Fruit fly (Drosophila melanogaster) whole organism, embryonic: ENCODE results near the gene janA.

Source experiments
- Atf3 ChIP-seq: fragments of 200-800 bp; sonication (Bioruptor generic); optimal IDR thresholded peaks from 3 replicates; lab custom pipeline; 2016; ENCODE audit warnings: missing biosample characterization, missing genetic modification characterization
- Atf6 ChIP-seq: fragments of 200-800 bp; sonication (Bioruptor generic); IDR thresholded peaks from 2 replicates; pipeline ENCODE4 v1.3.6; 2022; ENCODE audit warnings: missing biosample characterization, missing genetic modification characterization
- Bgb ChIP-seq: fragments of 200-800 bp; sonication (Bioruptor generic); IDR thresholded peaks from 2 replicates; pipeline ENCODE4 v1.3.6; 2022; ENCODE audit warnings: missing biosample characterization, missing genetic modification characterization; ENCODE audit not compliant: partially characterized antibody
- CG12299 ChIP-seq: fragments of 200-800 bp; sonication (Bioruptor generic); optimal IDR thresholded peaks from 2 replicates; lab custom pipeline; 2018; ENCODE audit warnings: missing biosample characterization, mild to moderate bottlenecking, missing genetic modification characterization
- CG13123 ChIP-seq: fragments of 200-800 bp; sonication (Bioruptor generic); optimal IDR thresholded peaks from 2 replicates; lab custom pipeline; 2016; ENCODE audit warnings: missing biosample characterization, missing genetic modification characterization
- CG13894 ChIP-seq: fragments of 200-800 bp; sonication (Bioruptor generic); optimal IDR thresholded peaks from 3 replicates; lab custom pipeline; 2018; ENCODE audit warnings: missing biosample characterization, mild to moderate bottlenecking, missing genetic modification characterization, moderate library complexity
- CG14965 ChIP-seq: fragments of 200-800 bp; sonication (Bioruptor generic); optimal IDR thresholded peaks from 2 replicates; lab custom pipeline; 2016; ENCODE audit warnings: missing biosample characterization, missing genetic modification characterization, borderline replicate concordance
- CG15011 ChIP-seq: fragments of 200-800 bp; sonication (Bioruptor generic); optimal IDR thresholded peaks from 3 replicates; lab custom pipeline; 2018; ENCODE audit warnings: missing biosample characterization, mild to moderate bottlenecking, missing genetic modification characterization
- CG1529 ChIP-seq: fragments of 200-800 bp; sonication (Bioruptor generic); optimal IDR thresholded peaks from 3 replicates; lab custom pipeline; 2018; ENCODE audit warnings: missing biosample characterization, missing genetic modification characterization
- CG16779 ChIP-seq: fragments of 200-800 bp; sonication (Bioruptor generic); IDR thresholded peaks from 2 replicates; pipeline ENCODE4 v1.3.6; 2022; ENCODE audit warnings: missing biosample characterization, missing genetic modification characterization
- CG16863 ChIP-seq: fragments of 200-800 bp; sonication (Bioruptor generic); optimal IDR thresholded peaks from 3 replicates; lab custom pipeline; 2016; ENCODE audit warnings: missing biosample characterization, missing genetic modification characterization
- CG17359 ChIP-seq: fragments of 200-800 bp; sonication (Bioruptor generic); optimal IDR thresholded peaks from 3 replicates; lab custom pipeline; 2018; ENCODE audit warnings: missing biosample characterization, mild to moderate bottlenecking, missing genetic modification characterization, moderate library complexity
- CG17612 ChIP-seq: fragments of 200-800 bp; sonication (Bioruptor generic); IDR thresholded peaks from 2 replicates; pipeline ENCODE4 v1.3.6; 2022; ENCODE audit warnings: missing biosample characterization, missing genetic modification characterization
- CG1832 ChIP-seq: fragments of 200-800 bp; sonication (Bioruptor generic); optimal IDR thresholded peaks from 2 replicates; lab custom pipeline; 2017; ENCODE audit warnings: missing biosample characterization, mild to moderate bottlenecking, missing genetic modification characterization, inconsistent platforms
- CG2712 ChIP-seq: fragments of 200-800 bp; optimal IDR thresholded peaks from 3 replicates; lab custom pipeline; 2019; ENCODE audit warnings: missing biosample characterization, mild to moderate bottlenecking, missing genetic modification characterization, moderate library complexity
- CG32772 ChIP-seq: fragments of 200-800 bp; sonication (Bioruptor generic); IDR thresholded peaks from 2 replicates; pipeline ENCODE4 v1.3.6; 2022; ENCODE audit warnings: missing biosample characterization, missing genetic modification characterization
- CG3281 ChIP-seq: fragments of 200-800 bp; sonication (Bioruptor generic); optimal IDR thresholded peaks from 3 replicates; lab custom pipeline; 2017; ENCODE audit warnings: missing biosample characterization, mild to moderate bottlenecking, missing genetic modification characterization
- CG3995 ChIP-seq: fragments of 200-800 bp; sonication (Bioruptor generic); optimal IDR thresholded peaks from 3 replicates; lab custom pipeline; 2016; ENCODE audit warnings: missing biosample characterization, missing genetic modification characterization
- CG4328 ChIP-seq: fragments of 200-800 bp; sonication (Bioruptor generic); optimal IDR thresholded peaks from 3 replicates; lab custom pipeline; 2017; ENCODE audit warnings: missing biosample characterization, missing genetic modification reagents, missing genetic modification characterization
- CG5245 ChIP-seq: fragments of 200-800 bp; sonication (Bioruptor generic); optimal IDR thresholded peaks from 3 replicates; lab custom pipeline; 2016; ENCODE audit warnings: missing biosample characterization, missing genetic modification characterization
- CTCF ChIP-seq: fragments of 200-800 bp; sonication (Bioruptor generic); optimal IDR thresholded peaks from 2 replicates; lab custom pipeline; 2017; ENCODE audit warnings: missing biosample characterization, mild to moderate bottlenecking, missing genetic modification characterization, moderate library complexity
- D19B ChIP-seq: fragments of 200-800 bp; sonication (Bioruptor generic); optimal IDR thresholded peaks from 2 replicates; lab custom pipeline; 2017; ENCODE audit warnings: missing biosample characterization, mild to moderate bottlenecking, missing genetic modification characterization
- Dad ChIP-seq: fragments of 200-800 bp; sonication (Bioruptor generic); optimal IDR thresholded peaks from 3 replicates; lab custom pipeline; 2016; ENCODE audit warnings: missing biosample characterization, missing genetic modification characterization
- Dip3 ChIP-seq: fragments of 200-800 bp; sonication (Bioruptor generic); optimal IDR thresholded peaks from 3 replicates; lab custom pipeline; 2016; ENCODE audit warnings: missing biosample characterization, missing genetic modification characterization
- Dll ChIP-seq: fragments of 200-800 bp; sonication (Bioruptor generic); IDR thresholded peaks from 4 replicates; pipeline ENCODE4 v1.3.6; 2022; ENCODE audit warnings: missing biosample characterization, missing genetic modification characterization; ENCODE audit not compliant: partially characterized antibody
- Doc3 ChIP-seq: fragments of 200-800 bp; sonication (Bioruptor generic); IDR thresholded peaks from 3 replicates; pipeline ENCODE4 v1.3.6; 2022; ENCODE audit warnings: missing biosample characterization, missing genetic modification characterization; ENCODE audit not compliant: partially characterized antibody
- Hsf ChIP-seq: fragments of 200-800 bp; sonication (Bioruptor generic); optimal IDR thresholded peaks from 3 replicates; lab custom pipeline; 2016; ENCODE audit warnings: missing biosample characterization, missing genetic modification characterization
- Mad ChIP-seq: fragments of 200-800 bp; sonication (Bioruptor generic); optimal IDR thresholded peaks from 2 replicates; lab custom pipeline; 2016; ENCODE audit warnings: missing biosample characterization, missing genetic modification characterization
- Nf-YB ChIP-seq: fragments of 200-800 bp; sonication (Bioruptor generic); optimal IDR thresholded peaks from 3 replicates; lab custom pipeline; 2019; ENCODE audit warnings: missing biosample characterization, mild to moderate bottlenecking, missing genetic modification characterization, moderate library complexity
- Stat92E ChIP-seq, 3 experiments: fragments of >200 bp in 2 of 3; fragments of 200-800 bp in 1 of 3; sonication (Bioruptor generic) in 1 of 3; optimal IDR thresholded peaks; 2 replicates each; lab custom pipeline; 2017 to 2019; ENCODE audit warnings: missing biosample characterization in 3 of 3, missing genetic modification characterization in 3 of 3, mild to moderate bottlenecking in 1 of 3, moderate library complexity in 1 of 3
- Taf1 ChIP-seq: fragments of 200-800 bp; sonication (Bioruptor generic); IDR thresholded peaks from 2 replicates; pipeline ENCODE4 v1.3.6; 2022; ENCODE audit warnings: missing biosample characterization, missing genetic modification characterization
- Trl ChIP-seq, 3 experiments: fragments of >200 bp in 2 of 3; fragments of 200-800 bp in 1 of 3; sonication (Bioruptor generic) in 1 of 3; optimal IDR thresholded peaks; 2 replicates in 1 of 3; 3 replicates in 2 of 3; lab custom pipeline; 2016 to 2017; ENCODE audit warnings: missing biosample characterization in 1 of 3, missing genetic modification characterization in 1 of 3
- ash1 ChIP-seq: fragments of 200-800 bp; sonication (Bioruptor generic); optimal IDR thresholded peaks from 2 replicates; lab custom pipeline; 2018; ENCODE audit warnings: missing biosample characterization, mild to moderate bottlenecking, missing genetic modification characterization
- dimm ChIP-seq: fragments of 200-800 bp; sonication (Bioruptor generic); IDR thresholded peaks from 2 replicates; pipeline ENCODE4 v1.3.6; 2022; ENCODE audit warnings: missing biosample characterization, missing genetic modification characterization
- ftz-f1 ChIP-seq: fragments of 200-800 bp; sonication (Bioruptor generic); optimal IDR thresholded peaks from 2 replicates; lab custom pipeline; 2016; ENCODE audit warnings: missing biosample characterization, missing genetic modification characterization
- gcm ChIP-seq: fragments of 200-800 bp; sonication (Bioruptor generic); optimal IDR thresholded peaks from 2 replicates; lab custom pipeline; 2019; ENCODE audit warnings: missing biosample characterization, mild to moderate bottlenecking, missing genetic modification characterization, moderate library complexity
- grau ChIP-seq: fragments of 200-800 bp; optimal IDR thresholded peaks from 3 replicates; lab custom pipeline; 2019; ENCODE audit warnings: missing biosample characterization, mild to moderate bottlenecking, missing genetic modification characterization, moderate library complexity
- hkb ChIP-seq, 2 experiments: fragments of 200-800 bp in 1 of 2; fragments of >200 bp in 1 of 2; sonication (Bioruptor generic) in 1 of 2; IDR thresholded peaks in 1 of 2; optimal IDR thresholded peaks in 1 of 2; 2 replicates each; pipeline versions ENCODE4 v1.3.6 to Lab custom; 2017 to 2022; ENCODE audit warnings: missing biosample characterization in 1 of 2, missing genetic modification characterization in 1 of 2
- nau ChIP-seq: fragments of 200-800 bp; sonication (Bioruptor generic); optimal IDR thresholded peaks from 3 replicates; lab custom pipeline; 2017; ENCODE audit warnings: missing biosample characterization, mild to moderate bottlenecking, missing genetic modification characterization, missing genetic modification reagents
- p53 ChIP-seq: fragments of 200-800 bp; sonication (Bioruptor generic); optimal IDR thresholded peaks from 2 replicates; lab custom pipeline; 2016; ENCODE audit warnings: missing biosample characterization, missing genetic modification characterization
- sc ChIP-seq, 3 experiments: fragments of >200 bp in 2 of 3; fragments of 200-800 bp in 1 of 3; sonication (Bioruptor generic) in 1 of 3; optimal IDR thresholded peaks; 2 replicates in 2 of 3; 3 replicates in 1 of 3; lab custom pipeline; 2017; ENCODE audit warnings: mild to moderate bottlenecking in 1 of 3, missing biosample characterization in 1 of 3, missing genetic modification characterization in 1 of 3, missing genetic modification reagents in 1 of 3
- sens ChIP-seq: fragments of 200-800 bp; sonication (Bioruptor generic); peaks from one replicate; lab custom pipeline; 2016; ENCODE audit warnings: missing biosample characterization, missing genetic modification characterization
- sens-2 ChIP-seq: fragments of 200-800 bp; sonication (Bioruptor generic); IDR thresholded peaks from 2 replicates; pipeline ENCODE4 v1.3.6; 2022; ENCODE audit warnings: missing biosample characterization, missing genetic modification characterization
- sob ChIP-seq: fragments of 200-800 bp; sonication (Bioruptor generic); IDR thresholded peaks from 2 replicates; pipeline ENCODE4 v1.3.6; 2022; ENCODE audit warnings: missing biosample characterization, missing genetic modification characterization
- stc ChIP-seq: fragments of 200-800 bp; sonication (Bioruptor generic); IDR thresholded peaks from 2 replicates; pipeline ENCODE4 v1.3.6; 2022; ENCODE audit warnings: missing biosample characterization, missing genetic modification characterization
- unc-4 ChIP-seq: fragments of 200-800 bp; sonication (Bioruptor generic); IDR thresholded peaks from 2 replicates; pipeline ENCODE4 v1.3.6; 2022; ENCODE audit warnings: missing biosample characterization, missing genetic modification characterization; ENCODE audit not compliant: partially characterized antibody
- vnd ChIP-seq: fragments of 200-800 bp; sonication (Bioruptor generic); IDR thresholded peaks from 3 replicates; pipeline ENCODE4 v1.3.6; 2022; ENCODE audit warnings: missing biosample characterization, missing genetic modification characterization; ENCODE audit not compliant: partially characterized antibody
- zen2 ChIP-seq: fragments of 200-800 bp; sonication (Bioruptor generic); IDR thresholded peaks from 3 replicates; pipeline ENCODE4 v1.3.6; 2022; ENCODE audit warnings: missing biosample characterization, missing genetic modification characterization; ENCODE audit not compliant: partially characterized antibody

janA gene

dm6 chr3R:30043139-30043744 lies 3.9 kb upstream of the janA start, which contains the start of gene Sry-delta (continued):
- TF ChIP-seq CG14965 (GFP tag; lab: Kevin White, UChicago) = peak; percentile 3
- TF ChIP-seq grau (tag; lab: Kevin White, UChicago) = peak; percentile 70
- no peak for TF ChIP-seq hkb (optimal IDR thresholded peaks at IDR 0.05; lab: Kevin White, UChicago)
- TF ChIP-seq hkb (GFP tag; IDR thresholded peaks at IDR 0.05; lab: Robert Waterston, UW) = peak; percentile 75
- TF ChIP-seq CG2712 = peak; percentile 83
- no peak for TF ChIP-seq Stat92E (GFP tag; optimal IDR thresholded peaks at IDR 0.05; lab: Kevin White, UChicago)
- peak; percentile 96 for TF ChIP-seq sens (GFP tag; lab: Kevin White, UChicago)
- no peak for TF ChIP-seq CG1832 (GFP tag; lab: Kevin White, UChicago)
- TF ChIP-seq CG17359 = peak; percentile 73
- TF ChIP-seq Hsf (GFP tag; lab: Kevin White, UChicago) = peak; percentile 87
- peak; percentile 24 for TF ChIP-seq gcm (GFP tag; lab: Kevin White, UChicago)
- TF ChIP-seq Doc3 (GFP tag; lab: Robert Waterston, UW) = peak; percentile 65; the same call in 2 of the 3 replicates
- no peak; the same call in 2 of the 3 replicates for TF ChIP-seq zen2 (GFP tag; lab: Robert Waterston, UW)
- peak; percentile 79 for TF ChIP-seq ftz-f1 (GFP tag; lab: Kevin White, UChicago)
- TF ChIP-seq sc (optimal IDR thresholded peaks at IDR 0.05; lab: Kevin White, UChicago) = no peak
- TF ChIP-seq sc (GFP tag; optimal IDR thresholded peaks at IDR 0.05; lab: Kevin White, UChicago) = peak; percentile 19
- peak; percentile 89 for TF ChIP-seq CG13894 (tag; lab: Kevin White, UChicago)
- TF ChIP-seq nau = no peak
- TF ChIP-seq Trl (optimal IDR thresholded peaks at IDR 0.05; lab: Kevin White, UChicago) = no peak
- peak; percentile 92 for TF ChIP-seq Trl (GFP tag; optimal IDR thresholded peaks at IDR 0.05; lab: Kevin White, UChicago)
- peak; percentile 68 for TF ChIP-seq CG16779
- TF ChIP-seq sens-2 = peak; percentile 61; the same call in 1 of the 2 replicates
- peak; percentile 87 for TF ChIP-seq Dip3 (GFP tag; lab: Kevin White, UChicago)
- TF ChIP-seq CG3281 (GFP tag; lab: Kevin White, UChicago) = peak; percentile 82
- peak; percentile 75 for TF ChIP-seq CG5245 (GFP tag; lab: Kevin White, UChicago)
- TF ChIP-seq Atf6 (GFP tag; lab: Robert Waterston, UW) = peak; percentile 80
- TF ChIP-seq CTCF (GFP tag; lab: Kevin White, UChicago) = peak; percentile 16
- peak; percentile 79 for TF ChIP-seq Dll (GFP tag; lab: Robert Waterston, UW)
- peak; percentile 84 for TF ChIP-seq ash1 (GFP tag; lab: Kevin White, UChicago)
- TF ChIP-seq CG15011 = no peak
- no peak for TF ChIP-seq Nf-YB
- peak; percentile 57 for TF ChIP-seq CG4328 (GFP tag; lab: Kevin White, UChicago)
- peak; percentile 53 for TF ChIP-seq CG16863
- TF ChIP-seq dimm (GFP tag; lab: Robert Waterston, UW) = 0 out of 2 replicates have a peak, but pooled peaks have one; percentile 3
- peak; percentile 91 for TF ChIP-seq Dad (GFP tag; lab: Kevin White, UChicago)
- peak; percentile 62; the same call in 1 of the 2 replicates for TF ChIP-seq CG32772 (GFP tag; lab: Robert Waterston, UW)
- no peak for TF ChIP-seq CG1529 (GFP tag; lab: Kevin White, UChicago)
- TF ChIP-seq stc (GFP tag; lab: Robert Waterston, UW) = peak; percentile 40; the same call in 1 of the 2 replicates
- TF ChIP-seq CG17612 = no peak; the same call in 1 of the 2 replicates
- peak; percentile 80 for TF ChIP-seq Bgb
- TF ChIP-seq Mad (GFP tag; lab: Kevin White, UChicago) = peak; percentile 73
- TF ChIP-seq Atf3 (GFP tag; lab: Kevin White, UChicago) = peak; percentile 67
- peak; percentile 69 for TF ChIP-seq CG3995
- peak; percentile 46; the same call in 2 of the 3 replicates for TF ChIP-seq vnd (GFP tag; lab: Robert Waterston, UW)
- peak; percentile 87 for TF ChIP-seq p53 (GFP tag; lab: Kevin White, UChicago)
- TF ChIP-seq D19B = no peak
- TF ChIP-seq CG12299 (tag; lab: Kevin White, UChicago) = peak; percentile 32
- peak; percentile 40 for TF ChIP-seq CG13123 (GFP tag; lab: Kevin White, UChicago)
- peak; percentile 67; the same call in 1 of the 2 replicates for TF ChIP-seq Taf1 (GFP tag; lab: Robert Waterston, UW)
- TF ChIP-seq sob (GFP tag; lab: Robert Waterston, UW) = peak; percentile 90
- TF ChIP-seq unc-4 (GFP tag; lab: Robert Waterston, UW) = peak; percentile 80
